Worm (Caenorhabditis elegans) whole organism, L3 larva: ENCODE data around the gene nhr-47.

ENCODE experiments used
- ama-1 ChIP-seq: fragments of 150-350 bp; optimal IDR thresholded peaks from 2 replicates; lab custom pipeline; 2018
- ceh-16 ChIP-seq: sonication (generic microtip); optimal IDR thresholded peaks from 2 replicates; lab custom pipeline; 2017; ENCODE audit warnings: missing biosample characterization, missing genetic modification characterization
- ceh-9 ChIP-seq: sonication (generic microtip); optimal IDR thresholded peaks from 2 replicates; lab custom pipeline; 2018; ENCODE audit warnings: missing biosample characterization, missing genetic modification characterization
- daf-12 ChIP-seq: fragments of 150-350 bp; optimal IDR thresholded peaks from 2 replicates; lab custom pipeline; 2014; ENCODE audit warnings: missing biosample characterization, missing genetic modification reagents, missing genetic modification characterization
- elt-2 ChIP-seq: sonication (generic microtip); optimal IDR thresholded peaks from 2 replicates; lab custom pipeline; 2016; ENCODE audit warnings: missing genetic modification reagents, mild to moderate bottlenecking, missing genetic modification characterization, missing compliant biosample characterization
- lin-39 ChIP-seq: fragments of 150-350 bp; optimal IDR thresholded peaks from 2 replicates; lab custom pipeline; 2018; ENCODE audit warnings: missing biosample characterization, missing genetic modification reagents, missing genetic modification characterization
- mdl-1 ChIP-seq: fragments of 150-350 bp; optimal IDR thresholded peaks from 2 replicates; lab custom pipeline; 2014; ENCODE audit warnings: missing biosample characterization, missing genetic modification characterization
- nhr-28 ChIP-seq: fragments of 150-350 bp; optimal IDR thresholded peaks from 2 replicates; lab custom pipeline; 2014; ENCODE audit warnings: missing biosample characterization, missing genetic modification characterization
- nhr-76 ChIP-seq: fragments of 150-350 bp; sonication (generic microtip); optimal IDR thresholded peaks from 5 replicates; lab custom pipeline; 2014; ENCODE audit warnings: missing biosample characterization, missing genetic modification characterization
- snpc-4 ChIP-seq: fragments of 150-350 bp; optimal IDR thresholded peaks from 2 replicates; lab custom pipeline; 2014; ENCODE audit warnings: missing biosample characterization, missing genetic modification characterization

- TF ChIP-seq mdl-1 (tag; lab: Kevin White, UChicago), result no peak
- TF ChIP-seq ama-1, result no peak
- TF ChIP-seq lin-39 (tag; lab: Kevin White, UChicago), result no peak
- TF ChIP-seq nhr-76, result no peak
- TF ChIP-seq nhr-28 (tag; lab: Kevin White, UChicago), result no peak
- no peak for TF ChIP-seq snpc-4
- TF ChIP-seq ceh-16 (tag; lab: Kevin White, UChicago), result no peak
- no peak for TF ChIP-seq elt-2
- no peak for TF ChIP-seq ceh-9
- TF ChIP-seq daf-12 (tag; lab: Kevin White, UChicago), result no peak
Observed at ce11 chrV:5533755-5534154, 28.7 kb downstream of the nhr-47 start, which contains the start of gene grl-1.
